Worm (Caenorhabditis elegans): Measurements from ENCODE around the gene H25K10.2.

H25K10.2 gene

DNA sequence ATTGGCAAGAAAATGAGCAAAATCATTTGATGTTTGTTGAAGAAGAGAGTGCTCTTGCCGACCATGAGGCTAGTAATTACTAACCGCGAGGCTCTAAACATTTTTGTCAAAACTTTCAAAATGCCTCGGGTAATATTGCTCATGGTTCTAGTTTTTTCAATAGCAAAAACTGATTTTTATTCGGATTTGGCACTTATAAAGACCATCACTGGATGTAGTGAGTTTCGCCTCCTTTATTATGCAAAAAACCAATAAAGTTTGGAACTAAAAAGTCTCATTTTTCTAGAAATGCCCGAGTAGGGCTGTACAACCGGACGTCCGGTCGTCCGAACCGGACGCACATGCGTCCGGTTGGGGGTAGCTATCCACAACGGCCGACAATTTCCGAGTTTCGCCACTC lies 22.2 kb upstream of the H25K10.2 start, which contains the start of the genes hpa-1 and irld-39:
TSS of gene hpa-1 (minus strand) at position 101 of the 400 bp plus-strand sequence.
TSS of gene irld-39 (plus strand) at position 121 of the 400 bp plus-strand sequence.
- TF ChIP-seq nhr-21 (tag; optimal IDR thresholded peaks at IDR 0.05), result no peak
- no peak for TF ChIP-seq unc-39 (tag; optimal IDR thresholded peaks at IDR 0.05)
- TF ChIP-seq gmeb-1 (tag; optimal IDR thresholded peaks at IDR 0.05), result no peak
- TF ChIP-seq R02D3.7 (tag; optimal IDR thresholded peaks at IDR 0.05), result no peak
- no peak for TF ChIP-seq ztf-4 (tag; optimal IDR thresholded peaks at IDR 0.05)
- TF ChIP-seq ama-1 (optimal IDR thresholded peaks at IDR 0.05), result no peak
- no peak for TF ChIP-seq mab-5 (tag; optimal IDR thresholded peaks at IDR 0.05)
- no peak for TF ChIP-seq blmp-1 (tag; optimal IDR thresholded peaks at IDR 0.05; ENCODE audit: insufficient read depth)
- no peak for TF ChIP-seq ztf-11 (tag; optimal IDR thresholded peaks at IDR 0.05)
- no peak for TF ChIP-seq nhr-12 (tag; optimal IDR thresholded peaks at IDR 0.05)
- no peak for TF ChIP-seq nhr-6 (tag; optimal IDR thresholded peaks at IDR 0.05)
- TF ChIP-seq Y55F3AM.14 (GFP tag; optimal IDR thresholded peaks at IDR 0.05), result no peak

DNA sequence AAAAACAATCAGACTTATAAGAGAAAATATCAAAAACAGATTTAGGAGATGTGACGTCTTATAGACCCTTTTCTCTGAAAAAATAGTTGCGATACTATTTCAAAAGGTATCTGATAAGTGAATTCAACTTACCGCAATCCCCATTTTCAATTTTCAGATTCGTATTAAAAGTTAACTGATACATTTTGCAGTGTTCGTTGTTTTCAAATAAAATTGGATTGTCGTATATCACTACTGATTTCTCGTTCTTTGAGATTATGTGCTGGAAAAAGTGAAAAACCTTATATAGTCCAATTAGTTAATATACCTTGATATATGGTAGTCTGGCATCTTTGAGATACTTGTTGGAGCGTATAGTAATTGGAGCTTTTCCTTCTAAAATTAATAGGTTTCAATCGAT lies 19.7 kb upstream of the H25K10.2 start:
- TF ChIP-seq peb-1 (tag; optimal IDR thresholded peaks at IDR 0.05), result no peak
- no peak for TF ChIP-seq ZK546.5 (tag; optimal IDR thresholded peaks at IDR 0.05)
- TF ChIP-seq nhr-129 (tag; optimal IDR thresholded peaks at IDR 0.05), result no peak
- no peak for TF ChIP-seq unc-39 (tag; optimal IDR thresholded peaks at IDR 0.05)
- no peak for TF ChIP-seq aly-2 (tag; optimal IDR thresholded peaks at IDR 0.05)
- no peak for TF ChIP-seq fos-1 (tag; optimal IDR thresholded peaks at IDR 0.05)

DNA sequence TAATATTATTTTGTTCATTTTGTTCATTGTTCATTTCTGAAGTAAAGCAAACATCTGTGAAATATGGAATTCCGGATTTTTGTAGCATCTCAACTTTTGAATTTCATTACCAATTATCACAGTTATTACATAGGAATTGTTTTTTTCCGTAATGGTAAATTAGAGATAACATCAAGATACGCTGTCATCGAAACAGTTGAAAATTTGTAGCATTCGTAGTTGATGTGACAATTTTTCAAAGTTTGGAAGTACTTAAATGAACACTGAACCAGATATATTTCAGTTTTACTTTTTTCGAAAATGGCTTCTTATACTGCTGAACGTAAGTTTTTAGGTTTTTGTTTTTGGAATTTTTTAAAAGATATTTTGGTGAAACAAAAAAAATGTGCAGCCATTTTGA lies 14.9 kb upstream of the H25K10.2 start, which contains the start of gene H25K10.4:
TSS of gene H25K10.4 (plus strand) at position 301 of the 400 bp plus-strand sequence.
- TF ChIP-seq ama-1 (optimal IDR thresholded peaks at IDR 0.05), result no peak
- no peak for TF ChIP-seq ztf-1 (GFP tag; conservative IDR thresholded peaks at IDR 0.05)
- no peak for TF ChIP-seq R02D3.7 (tag; optimal IDR thresholded peaks at IDR 0.05)
- no peak for TF ChIP-seq peb-1 (tag; optimal IDR thresholded peaks at IDR 0.05)
- TF ChIP-seq ceh-16 (tag; optimal IDR thresholded peaks at IDR 0.05), result no peak
- no peak for TF ChIP-seq unc-55 (GFP tag; optimal IDR thresholded peaks at IDR 0.05)
- no peak for TF ChIP-seq ztf-11 (tag; optimal IDR thresholded peaks at IDR 0.05)
- TF ChIP-seq unc-62 (GFP tag; optimal IDR thresholded peaks at IDR 0.05), result no peak
- no peak for TF ChIP-seq skn-1 (tag; optimal IDR thresholded peaks at IDR 0.05)
- TF ChIP-seq unc-39 (tag; optimal IDR thresholded peaks at IDR 0.05), result no peak
- no peak for TF ChIP-seq zag-1 (tag; optimal IDR thresholded peaks at IDR 0.05)
- TF ChIP-seq mdl-1 (tag; optimal IDR thresholded peaks at IDR 0.05), result no peak

DNA sequence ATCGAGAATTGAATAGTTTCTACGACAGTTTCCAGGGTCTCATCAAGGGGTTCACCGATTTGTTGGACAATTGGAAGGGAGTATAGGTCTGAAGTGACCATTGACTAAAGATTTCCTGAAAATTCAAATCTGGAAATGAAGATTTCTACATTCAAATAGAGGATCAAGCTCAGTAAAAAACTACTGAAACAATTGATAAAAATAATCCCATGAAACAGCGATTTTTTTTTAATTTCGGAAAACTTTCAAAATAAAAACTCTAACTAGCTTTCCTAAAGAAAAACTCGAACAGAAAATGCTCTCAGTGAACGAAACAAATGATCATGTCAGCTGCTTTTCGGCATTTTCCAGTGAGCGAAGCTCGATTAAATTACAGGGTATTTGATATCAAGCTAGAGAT lies 10.7 kb upstream of the H25K10.2 start, which contains the start of gene srv-11:
TSS of gene srv-11 (minus strand) at position 101 of the 400 bp plus-strand sequence.
- TF ChIP-seq dmd-4 (tag; optimal IDR thresholded peaks at IDR 0.05) (no peak), nhr-129 (tag; optimal IDR thresholded peaks at IDR 0.05) (no peak), nhr-6 (tag; optimal IDR thresholded peaks at IDR 0.05) (no peak), nhr-11 (tag; optimal IDR thresholded peaks at IDR 0.05) (no peak), elt-1 (tag; optimal IDR thresholded peaks at IDR 0.05) (no peak), unc-62 (GFP tag; optimal IDR thresholded peaks at IDR 0.05) (no peak), ceh-16 (tag; optimal IDR thresholded peaks at IDR 0.05) (no peak), egl-27 (tag; optimal IDR thresholded peaks at IDR 0.05) (no peak), sma-9 (GFP tag; optimal IDR thresholded peaks at IDR 0.05) (no peak), sma-9 (tag; optimal IDR thresholded peaks at IDR 0.05) (no peak), ZK546.5 (tag; optimal IDR thresholded peaks at IDR 0.05) (no peak)

DNA sequence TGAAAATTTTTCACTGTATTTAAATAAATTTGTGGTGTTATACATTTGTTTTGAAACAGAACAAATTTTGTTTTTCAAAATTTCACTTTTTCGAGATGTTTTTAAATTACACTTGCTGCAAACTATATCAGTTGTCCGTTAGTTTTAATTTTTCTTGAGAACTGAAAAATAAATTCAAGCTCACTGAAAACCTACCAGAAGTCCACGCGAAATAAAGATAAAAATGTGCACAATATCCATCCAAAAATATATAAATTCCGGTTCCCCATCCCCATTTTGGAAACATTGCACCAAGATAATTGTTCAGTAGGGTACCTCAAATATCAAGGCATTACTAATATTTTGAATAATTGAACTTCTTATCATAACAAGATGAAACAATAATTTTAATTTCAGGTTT lies 9.9 kb upstream of the H25K10.2 start:
- no peak for TF ChIP-seq lin-13 (GFP tag; optimal IDR thresholded peaks at IDR 0.05)
- no peak for TF ChIP-seq F13H6.1 (tag; optimal IDR thresholded peaks at IDR 0.05)
- TF ChIP-seq ceh-82 (tag; optimal IDR thresholded peaks at IDR 0.05), result no peak
- TF ChIP-seq peb-1 (tag; optimal IDR thresholded peaks at IDR 0.05), result no peak
- no peak for TF ChIP-seq ZK546.5 (tag; optimal IDR thresholded peaks at IDR 0.05)
- no peak for TF ChIP-seq lsy-2 (tag; optimal IDR thresholded peaks at IDR 0.05)
- TF ChIP-seq lin-11 (tag; optimal IDR thresholded peaks at IDR 0.05), result no peak
- no peak for TF ChIP-seq R02D3.7 (tag; optimal IDR thresholded peaks at IDR 0.05)
- TF ChIP-seq nhr-25 (tag; optimal IDR thresholded peaks at IDR 0.05), result no peak
- no peak for TF ChIP-seq nhr-129 (tag; optimal IDR thresholded peaks at IDR 0.05)
- TF ChIP-seq sma-9 (GFP tag; optimal IDR thresholded peaks at IDR 0.05), result no peak
- TF ChIP-seq sma-9 (tag; optimal IDR thresholded peaks at IDR 0.05), result no peak
- no peak for TF ChIP-seq mbf-1 (tag; optimal IDR thresholded peaks at IDR 0.05)
- no peak for TF ChIP-seq nhr-77 (tag; optimal IDR thresholded peaks at IDR 0.05)
- no peak for TF ChIP-seq Y55F3AM.14 (GFP tag; optimal IDR thresholded peaks at IDR 0.05)
- TF ChIP-seq zag-1 (tag; optimal IDR thresholded peaks at IDR 0.05), result no peak
- TF ChIP-seq nhr-6 (tag; optimal IDR thresholded peaks at IDR 0.05), result no peak
